Fruit fly (Drosophila melanogaster) Kc167 (cell line): ENCODE measurements around the gene wls.

Experiments
- h ChIP-seq: fragments of >200 bp; optimal IDR thresholded peaks from 3 replicates; lab custom pipeline; 2018; ENCODE audit warnings: missing external identifiers
- psq ChIP-seq: fragments of >200 bp; optimal IDR thresholded peaks from 2 replicates; lab custom pipeline; 2017; ENCODE audit warnings: missing external identifiers
- ttk ChIP-seq: sonication (Bioruptor generic); optimal IDR thresholded peaks from 2 replicates; lab custom pipeline; 2017; ENCODE audit warnings: missing external identifiers

- TF ChIP-seq ttk (no peak), h (lab: Kevin White, UChicago) (no peak), psq (no peak)
Measured at dm6 chr3L:11118627-11119395, 50.6 kb downstream of the wls start.
